Worm (Caenorhabditis elegans) whole organism, young adult: ENCODE results near the gene egl-1.

Source experiments
- C06A6.2 ChIP-seq: fragments of 200-800 bp; sonication (Bioruptor generic); conservative IDR thresholded peaks from 2 replicates; pipeline ENCODE4 v1.3.6; 2022; ENCODE audit warnings: missing genetic modification characterization, missing compliant biosample characterization
- F10E7.11 ChIP-seq: sonication (generic microtip); optimal IDR thresholded peaks from 2 replicates; lab custom pipeline; 2017; ENCODE audit warnings: mild to moderate bottlenecking, missing genetic modification characterization, moderate library complexity, missing compliant biosample characterization
- F57C9.4 ChIP-seq: sonication (generic microtip); optimal IDR thresholded peaks from 2 replicates; lab custom pipeline; 2017; ENCODE audit warnings: mild to moderate bottlenecking, missing genetic modification characterization, missing compliant biosample characterization
- K11D2.4 ChIP-seq: fragments of 200-800 bp; sonication (Bioruptor generic); IDR thresholded peaks from 2 replicates; pipeline ENCODE4 v1.3.6; 2022; ENCODE audit warnings: missing genetic modification reagents, missing genetic modification characterization, missing compliant biosample characterization
- T07F8.4 ChIP-seq: sonication (generic microtip); optimal IDR thresholded peaks from 2 replicates; lab custom pipeline; 2016; ENCODE audit warnings: mild to moderate bottlenecking, missing genetic modification characterization, moderate library complexity, missing compliant biosample characterization
- Y95B8A.8 ChIP-seq: fragments of 200-800 bp; sonication (Bioruptor generic); IDR thresholded peaks from 2 replicates; pipeline ENCODE4 v1.3.6; 2022; ENCODE audit warnings: missing genetic modification reagents, missing genetic modification characterization, missing compliant biosample characterization
- ama-1 ChIP-seq, 3 experiments: fragments of 150-350 bp in 1 of 3; sonication (generic microtip) in 2 of 3; optimal IDR thresholded peaks; 2 replicates each; lab custom pipeline; 2014 to 2018; ENCODE audit warnings: missing biosample characterization in 2 of 3, missing genetic modification characterization in 2 of 3, missing genetic modification reagents in 2 of 3
- aptf-3 ChIP-seq: fragments of 200-800 bp; sonication (Bioruptor generic); IDR thresholded peaks from 2 replicates; pipeline ENCODE4 v1.3.6; 2022; ENCODE audit warnings: missing genetic modification characterization, missing compliant biosample characterization
- attf-3 ChIP-seq: fragments of 200-800 bp; sonication (Bioruptor generic); conservative IDR thresholded peaks from 2 replicates; pipeline ENCODE4 v1.3.6; 2022; ENCODE audit warnings: missing genetic modification reagents, missing genetic modification characterization, missing compliant biosample characterization
- attf-5 ChIP-seq: fragments of 200-800 bp; sonication (Bioruptor generic); optimal IDR thresholded peaks from 2 replicates; lab custom pipeline; 2018; ENCODE audit warnings: mild to moderate bottlenecking, missing genetic modification characterization, missing compliant biosample characterization
- attf-6 ChIP-seq: fragments of 200-800 bp; sonication (Bioruptor generic); IDR thresholded peaks from 2 replicates; pipeline ENCODE4 v1.3.6; 2022; ENCODE audit warnings: missing genetic modification reagents, missing genetic modification characterization, missing compliant biosample characterization
- ceh-40 ChIP-seq: fragments of 200-800 bp; sonication (Bioruptor generic); IDR thresholded peaks from 2 replicates; pipeline ENCODE4 v1.3.6; 2022; ENCODE audit warnings: missing genetic modification characterization, missing compliant biosample characterization
- chd-7 ChIP-seq: sonication (generic microtip); optimal IDR thresholded peaks from 2 replicates; lab custom pipeline; 2016; ENCODE audit warnings: mild to moderate bottlenecking, missing genetic modification characterization, moderate library complexity, missing compliant biosample characterization
- die-1 ChIP-seq: sonication (generic microtip); optimal IDR thresholded peaks from 2 replicates; lab custom pipeline; 2016; ENCODE audit warnings: missing genotype, mild to moderate bottlenecking, missing genetic modification characterization, missing compliant biosample characterization
- dox-1 ChIP-seq: fragments of 200-800 bp; sonication (Bioruptor generic); IDR thresholded peaks from 2 replicates; pipeline ENCODE4 v1.3.6; 2022; ENCODE audit warnings: missing genetic modification reagents, missing genetic modification characterization, missing compliant biosample characterization
- dpl-1 ChIP-seq: fragments of 150-350 bp; optimal IDR thresholded peaks from 2 replicates; lab custom pipeline; 2014; ENCODE audit warnings: missing biosample characterization, missing genetic modification reagents, missing genetic modification characterization
- efl-1 ChIP-seq: fragments of 150-350 bp; optimal IDR thresholded peaks from 2 replicates; lab custom pipeline; 2014; ENCODE audit warnings: missing biosample characterization, missing genetic modification reagents, missing genetic modification characterization
- egl-44 ChIP-seq: fragments of 200-800 bp; sonication (Bioruptor generic); IDR thresholded peaks from 2 replicates; pipeline ENCODE4 v1.3.6; 2022; ENCODE audit warnings: missing genetic modification reagents, missing genetic modification characterization, missing compliant biosample characterization
- ekl-4 ChIP-seq: fragments of 200-800 bp; sonication (Bioruptor generic); IDR thresholded peaks from 2 replicates; pipeline ENCODE4 v1.3.6; 2022; ENCODE audit warnings: missing genetic modification reagents, missing genetic modification characterization, missing compliant biosample characterization
- ets-4 ChIP-seq: fragments of 200-800 bp; sonication (Bioruptor generic); optimal IDR thresholded peaks from 2 replicates; lab custom pipeline; 2018; ENCODE audit warnings: mild to moderate bottlenecking, missing genetic modification characterization, missing compliant biosample characterization
- him-1 ChIP-seq: sonication (generic microtip); optimal IDR thresholded peaks from 2 replicates; lab custom pipeline; 2016; ENCODE audit warnings: missing genotype, missing genetic modification reagents, missing genetic modification characterization, missing compliant biosample characterization
- hlh-12 ChIP-seq: sonication (generic microtip); optimal IDR thresholded peaks from 2 replicates; lab custom pipeline; 2016; ENCODE audit warnings: missing genetic modification characterization, missing compliant biosample characterization
- hmg-1.2 ChIP-seq: fragments of 200-800 bp; sonication (Bioruptor generic); IDR thresholded peaks from 2 replicates; pipeline ENCODE4 v1.3.6; 2022; ENCODE audit warnings: missing genetic modification reagents, missing genetic modification characterization, missing compliant biosample characterization
- let-607 ChIP-seq, 2 experiments: fragments of 200-800 bp in 1 of 2; sonication (Bioruptor generic) in 1 of 2; sonication (generic microtip) in 1 of 2; optimal IDR thresholded peaks; 2 replicates each; lab custom pipeline; 2016 to 2018; ENCODE audit warnings: mild to moderate bottlenecking in 2 of 2, missing compliant biosample characterization in 2 of 2, missing genetic modification characterization in 2 of 2, moderate library complexity in 2 of 2, missing genotype in 1 of 2
- lin-26 ChIP-seq: fragments of 200-800 bp; sonication (Bioruptor generic); IDR thresholded peaks from 2 replicates; pipeline ENCODE4 v1.3.6; 2022; ENCODE audit warnings: missing genetic modification reagents, missing genetic modification characterization, missing compliant biosample characterization
- lir-1 ChIP-seq: fragments of 200-800 bp; sonication (Bioruptor generic); conservative IDR thresholded peaks from 2 replicates; pipeline ENCODE4 v1.3.6; 2022; ENCODE audit warnings: missing genetic modification reagents, missing genetic modification characterization, missing compliant biosample characterization
- lsl-1 ChIP-seq: fragments of 200-800 bp; sonication (Bioruptor generic); optimal IDR thresholded peaks from 2 replicates; lab custom pipeline; 2018; ENCODE audit warnings: mild to moderate bottlenecking, missing genetic modification characterization, moderate library complexity, missing compliant biosample characterization
- madf-6 ChIP-seq: fragments of 200-800 bp; sonication (Bioruptor generic); IDR thresholded peaks from 2 replicates; pipeline ENCODE4 v1.3.6; 2022; ENCODE audit warnings: missing genetic modification reagents, missing genetic modification characterization, missing compliant biosample characterization
- madf-8 ChIP-seq: fragments of 200-800 bp; sonication (Bioruptor generic); conservative IDR thresholded peaks from 2 replicates; pipeline ENCODE4 v1.3.6; 2022; ENCODE audit warnings: missing genetic modification reagents, missing genetic modification characterization, missing compliant biosample characterization
- mcd-1 ChIP-seq: fragments of 200-800 bp; sonication (Bioruptor generic); IDR thresholded peaks from 2 replicates; pipeline ENCODE4 v1.3.6; 2022; ENCODE audit warnings: missing genetic modification reagents, missing genetic modification characterization, missing compliant biosample characterization
- mes-4 ChIP-seq: sonication (generic microtip); optimal IDR thresholded peaks from 2 replicates; lab custom pipeline; 2016; ENCODE audit warnings: missing genotype, missing genetic modification characterization, missing compliant biosample characterization
- nhr-120 ChIP-seq: fragments of 200-800 bp; sonication (Bioruptor generic); IDR thresholded peaks from 2 replicates; pipeline ENCODE4 v1.3.6; 2022; ENCODE audit warnings: missing genetic modification characterization, missing compliant biosample characterization
- nhr-179 ChIP-seq: sonication (generic microtip); optimal IDR thresholded peaks from 2 replicates; lab custom pipeline; 2016; ENCODE audit warnings: mild to moderate bottlenecking, missing genetic modification characterization, missing compliant biosample characterization
- nhr-27 ChIP-seq: fragments of 200-800 bp; sonication (Bioruptor generic); optimal IDR thresholded peaks from 2 replicates; lab custom pipeline; 2018; ENCODE audit warnings: mild to moderate bottlenecking, missing genetic modification characterization, moderate library complexity, missing compliant biosample characterization
- pha-4 ChIP-seq: fragments of 150-350 bp; sonication (generic microtip); optimal IDR thresholded peaks from 2 replicates; lab custom pipeline; 2014; ENCODE audit warnings: missing biosample characterization, missing genetic modification reagents, missing genetic modification characterization
- rcor-1 ChIP-seq: fragments of 200-800 bp; sonication (Bioruptor generic); IDR thresholded peaks from 2 replicates; pipeline ENCODE4 v1.3.6; 2022; ENCODE audit warnings: missing genetic modification reagents, missing genetic modification characterization, missing compliant biosample characterization
- rec-8 ChIP-seq, 2 experiments: sonication (generic microtip); optimal IDR thresholded peaks; 2 replicates each; lab custom pipeline; 2016; ENCODE audit warnings: mild to moderate bottlenecking in 2 of 2, missing genetic modification characterization in 2 of 2, missing genetic modification reagents in 2 of 2, missing genotype in 2 of 2, missing biosample characterization in 1 of 2, missing compliant biosample characterization in 1 of 2, moderate library complexity in 1 of 2
- repo-1 ChIP-seq: sonication (generic microtip); optimal IDR thresholded peaks from 2 replicates; lab custom pipeline; 2017; ENCODE audit warnings: mild to moderate bottlenecking, missing genetic modification characterization, missing compliant biosample characterization
- sdz-38 ChIP-seq: sonication (generic microtip); optimal IDR thresholded peaks from 2 replicates; lab custom pipeline; 2016; ENCODE audit warnings: missing genotype, missing genetic modification characterization, missing compliant biosample characterization
- snpc-1.1 ChIP-seq: sonication (generic microtip); optimal IDR thresholded peaks from 2 replicates; lab custom pipeline; 2017; ENCODE audit warnings: missing genetic modification characterization, mild to moderate bottlenecking, missing compliant biosample characterization, antibody characterized with exemption, moderate library complexity, missing genotype, missing genetic modification reagents; ENCODE audit not compliant: insufficient read depth
- snpc-3.4 ChIP-seq: sonication (generic microtip); optimal IDR thresholded peaks from 2 replicates; lab custom pipeline; 2017; ENCODE audit warnings: missing genetic modification characterization, mild to moderate bottlenecking, missing compliant biosample characterization, antibody characterized with exemption, moderate library complexity, missing genotype, missing genetic modification reagents
- snpc-4 ChIP-seq, 5 experiments: fragments of 150-350 bp in 1 of 5; sonication (generic microtip) in 4 of 5; optimal IDR thresholded peaks; 2 replicates each; lab custom pipeline; 2014 to 2018; ENCODE audit warnings: missing genetic modification characterization in 5 of 5, missing biosample characterization in 3 of 5, antibody characterized with exemption in 2 of 5, mild to moderate bottlenecking in 2 of 5, missing compliant biosample characterization in 2 of 5, missing genotype in 2 of 5, moderate library complexity in 2 of 5, missing genetic modification reagents in 1 of 5
- somi-1 ChIP-seq: fragments of 200-800 bp; sonication (Bioruptor generic); optimal IDR thresholded peaks from 2 replicates; lab custom pipeline; 2018; ENCODE audit warnings: mild to moderate bottlenecking, missing genetic modification characterization, missing compliant biosample characterization
- unc-62 ChIP-seq: fragments of 150-350 bp; optimal IDR thresholded peaks from 2 replicates; lab custom pipeline; 2014; ENCODE audit warnings: missing biosample characterization, missing genetic modification reagents, missing genetic modification characterization
- xnd-1 ChIP-seq: sonication (generic microtip); optimal IDR thresholded peaks from 2 replicates; lab custom pipeline; 2016; ENCODE audit warnings: missing genotype, missing genetic modification reagents, missing genetic modification characterization, missing compliant biosample characterization
- ztf-18 ChIP-seq: sonication (generic microtip); optimal IDR thresholded peaks from 2 replicates; lab custom pipeline; 2016; ENCODE audit warnings: missing genotype, mild to moderate bottlenecking, missing genetic modification characterization, missing compliant biosample characterization
- ztf-26 ChIP-seq: sonication (generic microtip); optimal IDR thresholded peaks from 2 replicates; lab custom pipeline; 2017; ENCODE audit warnings: missing genetic modification characterization, missing compliant biosample characterization

egl-1 gene

ce11 chrV:14414964-14415564 is 17.1 kb downstream of the egl-1 start, which contains the start of the genes nxf-1 and C15H11.11 (continued):
- TF ChIP-seq rec-8 (tag; optimal IDR thresholded peaks at IDR 0.05; lab: Kevin White, UChicago) (no peak), F57C9.4 (tag; lab: Kevin White, UChicago) (no peak), die-1 (no peak), lin-26 (GFP tag; lab: Robert Waterston, UW) (0 out of 2 replicates have a peak, but pooled peaks have one; percentile 5), Y95B8A.8 (GFP tag; lab: Robert Waterston, UW) (no peak), chd-7 (tag; lab: Kevin White, UChicago) (no peak), lsl-1 (GFP tag; lab: Kevin White, UChicago) (peak; percentile 77), nhr-120 (no peak), madf-8 (GFP tag; lab: Robert Waterston, UW) (no peak), ekl-4 (GFP tag; lab: Robert Waterston, UW) (0 out of 2 replicates have a peak, but pooled peaks have one; percentile 31), xnd-1 (tag; lab: Kevin White, UChicago) (no peak), snpc-3.4 (tag; lab: Kevin White, UChicago) (no peak), C06A6.2 (no peak), mcd-1 (GFP tag; lab: Robert Waterston, UW) (peak; percentile 66), pha-4 (tag; lab: Kevin White, UChicago) (no peak), T07F8.4 (tag; lab: Kevin White, UChicago) (no peak), snpc-1.1 (no peak), K11D2.4 (GFP tag; lab: Robert Waterston, UW) (no peak), hlh-12 (tag; lab: Kevin White, UChicago) (no peak), dox-1 (GFP tag; lab: Robert Waterston, UW) (peak; percentile 55), rcor-1 (0 out of 2 replicates have a peak, but pooled peaks have one; percentile 36), nhr-179 (tag; lab: Kevin White, UChicago) (no peak), lir-1 (GFP tag; lab: Robert Waterston, UW) (no peak; the same call in 1 of the 2 replicates), attf-5 (GFP tag; lab: Kevin White, UChicago) (peak; percentile 56), ztf-18 (tag; lab: Kevin White, UChicago) (no peak), ztf-26 (tag; lab: Kevin White, UChicago) (no peak), efl-1 (GFP tag; lab: Kevin White, UChicago) (no peak), dpl-1 (GFP tag; lab: Kevin White, UChicago) (no peak), nhr-27 (tag; lab: Kevin White, UChicago) (no peak), attf-3 (GFP tag; lab: Robert Waterston, UW) (no peak), F10E7.11 (tag; lab: Kevin White, UChicago) (no peak), ets-4 (GFP tag; lab: Kevin White, UChicago) (no peak), aptf-3 (GFP tag; lab: Robert Waterston, UW) (no peak), unc-62 (no peak), madf-6 (GFP tag; lab: Robert Waterston, UW) (0 out of 2 replicates have a peak, but pooled peaks have one; percentile 22), let-607 (tag; optimal IDR thresholded peaks at IDR 0.05; lab: Kevin White, UChicago) (peak in 1 of 2 experiments; percentile 10), mes-4 (tag; lab: Kevin White, UChicago) (no peak), repo-1 (no peak), ama-1 (optimal IDR thresholded peaks at IDR 0.05; lab: Kevin White, UChicago) (peak; percentile 6), ama-1 (GFP tag; optimal IDR thresholded peaks at IDR 0.05; lab: Kevin White, UChicago) (no peak), somi-1 (no peak), sdz-38 (tag; lab: Kevin White, UChicago) (no peak), snpc-4 (GFP tag; optimal IDR thresholded peaks at IDR 0.05; lab: Kevin White, UChicago) (no peak), snpc-4 (tag; optimal IDR thresholded peaks at IDR 0.05; lab: Kevin White, UChicago) (peak in 3 of 4 experiments; percentile 50 to 72 (median 61)), hmg-1.2 (no peak), egl-44 (GFP tag; lab: Robert Waterston, UW) (no peak), attf-6 (GFP tag; lab: Robert Waterston, UW) (no peak), ceh-40 (GFP tag; lab: Robert Waterston, UW) (no peak), him-1 (tag; lab: Kevin White, UChicago) (no peak)
